Worm (Caenorhabditis elegans) whole organism, L4/young adult: ENCODE results near the gene R11E3.1.

Source experiments
- W03F9.2 ChIP-seq: fragments of 150-350 bp; optimal IDR thresholded peaks from 2 replicates; lab custom pipeline; 2014; ENCODE audit warnings: missing biosample characterization, missing genetic modification characterization
- dao-5 ChIP-seq: sonication (generic microtip); optimal IDR thresholded peaks from 2 replicates; lab custom pipeline; 2016; ENCODE audit warnings: missing genotype, missing genetic modification characterization, moderate library complexity, missing compliant biosample characterization
- him-1 ChIP-seq: sonication (generic microtip); optimal IDR thresholded peaks from 2 replicates; lab custom pipeline; 2016; ENCODE audit warnings: missing genotype, missing genetic modification reagents, missing genetic modification characterization, missing compliant biosample characterization

- TF ChIP-seq dao-5: no peak
- TF ChIP-seq him-1 (tag; lab: Kevin White, UChicago): no peak
- no peak for TF ChIP-seq W03F9.2 (tag; lab: Kevin White, UChicago)
Observed at ce11 chrIV:4788332-4788731, 1.2 kb upstream of the R11E3.1 start, which contains the start of gene nhr-104.
